Fruit fly (Drosophila melanogaster) whole organism, embryonic: ENCODE results near the gene CG33203.

ENCODE experiments used
- Abd-B ChIP-seq: fragments of 200-800 bp; sonication (Bioruptor generic); optimal IDR thresholded peaks from 2 replicates; lab custom pipeline; 2018; ENCODE audit warnings: missing biosample characterization, mild to moderate bottlenecking, missing genetic modification characterization, moderate library complexity
- Awh ChIP-seq: fragments of 200-800 bp; sonication (Bioruptor generic); IDR thresholded peaks from 2 replicates; pipeline ENCODE4, ENCODE4 v1.3.6; 2022; ENCODE audit warnings: missing biosample characterization, missing genetic modification characterization
- B-H2 ChIP-seq: fragments of 200-800 bp; sonication (Bioruptor generic); optimal IDR thresholded peaks from 2 replicates; lab custom pipeline; 2018; ENCODE audit warnings: missing biosample characterization, mild to moderate bottlenecking, missing genetic modification characterization
- CG10267 ChIP-seq: fragments of 200-800 bp; sonication (Bioruptor generic); optimal IDR thresholded peaks from 2 replicates; lab custom pipeline; 2018; ENCODE audit warnings: missing biosample characterization, mild to moderate bottlenecking, missing genetic modification characterization, moderate library complexity
- CG10366 ChIP-seq: fragments of 200-800 bp; sonication (Bioruptor generic); IDR thresholded peaks from 2 replicates; pipeline ENCODE4 v1.3.6; 2022; ENCODE audit warnings: missing biosample characterization, missing genetic modification characterization
- CG10565 ChIP-seq: fragments of 200-800 bp; sonication (Bioruptor generic); optimal IDR thresholded peaks from 3 replicates; lab custom pipeline; 2016; ENCODE audit warnings: missing biosample characterization, mild to moderate bottlenecking, missing genetic modification characterization
- CG11456 ChIP-seq: fragments of 200-800 bp; sonication (Bioruptor generic); IDR thresholded peaks from 3 replicates; pipeline ENCODE4 v1.3.6; 2022; ENCODE audit warnings: missing biosample characterization, missing genetic modification characterization
- CG11560 ChIP-seq: fragments of 200-800 bp; sonication (Bioruptor generic); IDR thresholded peaks from 3 replicates; pipeline ENCODE4 v1.3.6; 2022; ENCODE audit warnings: missing biosample characterization, missing genetic modification characterization
- CG14710 ChIP-seq: fragments of 200-800 bp; sonication (Bioruptor generic); optimal IDR thresholded peaks from 3 replicates; lab custom pipeline; 2019; ENCODE audit warnings: missing biosample characterization, mild to moderate bottlenecking, missing genetic modification characterization, moderate library complexity
- CG15073 ChIP-seq: fragments of 200-800 bp; sonication (Bioruptor generic); optimal IDR thresholded peaks from 2 replicates; lab custom pipeline; 2016; ENCODE audit warnings: missing biosample characterization, missing genetic modification characterization
- CG1602 ChIP-seq: fragments of 200-800 bp; sonication (Bioruptor generic); optimal IDR thresholded peaks from 3 replicates; lab custom pipeline; 2016; ENCODE audit warnings: missing biosample characterization, missing genetic modification characterization
- CG17568 ChIP-seq: fragments of 200-800 bp; sonication (Bioruptor generic); optimal IDR thresholded peaks from 2 replicates; lab custom pipeline; 2018; ENCODE audit warnings: missing biosample characterization, mild to moderate bottlenecking, missing genetic modification characterization, moderate library complexity
- CG1832 ChIP-seq: fragments of 200-800 bp; sonication (Bioruptor generic); optimal IDR thresholded peaks from 2 replicates; lab custom pipeline; 2017; ENCODE audit warnings: missing biosample characterization, mild to moderate bottlenecking, missing genetic modification characterization, inconsistent platforms
- CG18619 ChIP-seq: fragments of 200-800 bp; sonication (Bioruptor generic); optimal IDR thresholded peaks from 3 replicates; lab custom pipeline; 2017; ENCODE audit warnings: missing biosample characterization, mild to moderate bottlenecking, missing genetic modification characterization
- CG2202 ChIP-seq: fragments of 200-800 bp; sonication (Bioruptor generic); optimal IDR thresholded peaks from 2 replicates; lab custom pipeline; 2018; ENCODE audit warnings: missing biosample characterization, mild to moderate bottlenecking, missing genetic modification characterization
- CG30431 ChIP-seq: fragments of 200-800 bp; sonication (Bioruptor generic); optimal IDR thresholded peaks from 2 replicates; lab custom pipeline; 2017; ENCODE audit warnings: missing biosample characterization, missing genetic modification characterization
- Chrac-16 ChIP-seq: fragments of 200-800 bp; sonication (Bioruptor generic); optimal IDR thresholded peaks from 3 replicates; lab custom pipeline; 2016; ENCODE audit warnings: missing biosample characterization, missing genetic modification characterization
- Dip3 ChIP-seq: fragments of 200-800 bp; sonication (Bioruptor generic); optimal IDR thresholded peaks from 3 replicates; lab custom pipeline; 2016; ENCODE audit warnings: missing biosample characterization, missing genetic modification characterization
- Doc2 ChIP-seq: fragments of 200-800 bp; sonication (Bioruptor generic); IDR thresholded peaks from 2 replicates; pipeline ENCODE4 v1.3.6; 2022; ENCODE audit warnings: missing biosample characterization, missing genetic modification characterization
- E2f1 ChIP-seq: fragments of 200-800 bp; sonication (Bioruptor generic); IDR thresholded peaks from 2 replicates; pipeline ENCODE4 v1.3.6; 2022; ENCODE audit warnings: missing biosample characterization, missing genetic modification characterization
- Gug ChIP-seq: fragments of 200-800 bp; sonication (Bioruptor generic); IDR thresholded peaks from 4 replicates; pipeline ENCODE4 v1.3.6; 2022; ENCODE audit warnings: missing biosample characterization, missing genetic modification characterization
- HLH4C ChIP-seq: fragments of 200-800 bp; sonication (Bioruptor generic); IDR thresholded peaks from 3 replicates; pipeline ENCODE4 v1.3.6; 2022; ENCODE audit warnings: missing biosample characterization, missing genetic modification characterization; ENCODE audit not compliant: partially characterized antibody
- Optix ChIP-seq: fragments of 200-800 bp; sonication (Bioruptor generic); IDR thresholded peaks from 3 replicates; pipeline ENCODE4 v1.3.6; 2022; ENCODE audit warnings: missing biosample characterization, missing genetic modification characterization
- Scr ChIP-seq: fragments of 200-800 bp; sonication (Bioruptor generic); IDR thresholded peaks from 2 replicates; pipeline ENCODE4 v1.3.6; 2022; ENCODE audit warnings: missing biosample characterization, missing genetic modification characterization; ENCODE audit not compliant: partially characterized antibody
- Ssrp ChIP-seq: fragments of 200-800 bp; sonication (Bioruptor generic); optimal IDR thresholded peaks from 2 replicates; lab custom pipeline; 2018; ENCODE audit warnings: missing biosample characterization, mild to moderate bottlenecking, missing genetic modification characterization, moderate library complexity
- Stat92E ChIP-seq, 3 experiments: fragments of >200 bp in 2 of 3; fragments of 200-800 bp in 1 of 3; sonication (Bioruptor generic) in 1 of 3; optimal IDR thresholded peaks; 2 replicates each; lab custom pipeline; 2017 to 2019; ENCODE audit warnings: missing biosample characterization in 3 of 3, missing genetic modification characterization in 3 of 3, mild to moderate bottlenecking in 1 of 3, moderate library complexity in 1 of 3
- YL-1 ChIP-seq: fragments of 200-800 bp; sonication (Bioruptor generic); optimal IDR thresholded peaks from 3 replicates; lab custom pipeline; 2017; ENCODE audit warnings: missing biosample characterization, mild to moderate bottlenecking, missing genetic modification characterization
- ap ChIP-seq: fragments of 200-800 bp; sonication (Bioruptor generic); IDR thresholded peaks from 2 replicates; pipeline ENCODE4 v1.3.6; 2022; ENCODE audit warnings: missing biosample characterization, missing genetic modification characterization
- br ChIP-seq: fragments of >200 bp; optimal IDR thresholded peaks from 2 replicates; lab custom pipeline; 2017
- dati ChIP-seq: fragments of 200-800 bp; sonication (Bioruptor generic); IDR thresholded peaks from 2 replicates; pipeline ENCODE4 v1.3.6; 2022; ENCODE audit warnings: missing biosample characterization, missing genetic modification characterization
- ewg ChIP-seq: fragments of 200-800 bp; sonication (Bioruptor generic); optimal IDR thresholded peaks from 3 replicates; lab custom pipeline; 2017; ENCODE audit warnings: mild to moderate bottlenecking, missing biosample characterization, missing genetic modification reagents, missing genetic modification characterization
- gcm2 ChIP-seq: fragments of 200-800 bp; sonication (Bioruptor generic); optimal IDR thresholded peaks from 2 replicates; lab custom pipeline; 2016; ENCODE audit warnings: missing biosample characterization, missing genetic modification characterization
- gem ChIP-seq: fragments of 200-800 bp; sonication (Bioruptor generic); optimal IDR thresholded peaks from 2 replicates; lab custom pipeline; 2019; ENCODE audit warnings: missing biosample characterization, mild to moderate bottlenecking, missing genetic modification characterization, moderate library complexity
- gfzf ChIP-seq: fragments of 200-800 bp; sonication (Bioruptor generic); optimal IDR thresholded peaks from 2 replicates; lab custom pipeline; 2016; ENCODE audit warnings: missing biosample characterization, mild to moderate bottlenecking, missing genetic modification characterization, moderate library complexity
- grn ChIP-seq: fragments of 200-800 bp; sonication (Bioruptor generic); optimal IDR thresholded peaks from 3 replicates; lab custom pipeline; 2017; ENCODE audit warnings: missing biosample characterization, missing genetic modification characterization
- insv ChIP-seq, 2 experiments: fragments of 200-800 bp; sonication (Bioruptor generic); optimal IDR thresholded peaks; 3 replicates each; lab custom pipeline; 2016 to 2018; ENCODE audit warnings: missing biosample characterization in 2 of 2, missing genetic modification characterization in 2 of 2
- jigr1 ChIP-seq: fragments of 200-800 bp; sonication (Bioruptor generic); IDR thresholded peaks from 3 replicates; pipeline ENCODE4 v1.3.6; 2022; ENCODE audit warnings: missing biosample characterization, missing genetic modification characterization
- jing ChIP-seq: fragments of 200-800 bp; sonication (Bioruptor generic); optimal IDR thresholded peaks from 2 replicates; lab custom pipeline; 2018; ENCODE audit warnings: missing biosample characterization, mild to moderate bottlenecking, missing genetic modification characterization
- kah ChIP-seq: fragments of 200-800 bp; sonication (Bioruptor generic); optimal IDR thresholded peaks from 2 replicates; lab custom pipeline; 2018; ENCODE audit warnings: missing biosample characterization, mild to moderate bottlenecking, missing genetic modification characterization
- knrl ChIP-seq: fragments of 200-800 bp; sonication (Bioruptor generic); IDR thresholded peaks from 3 replicates; pipeline ENCODE4 v1.3.6; 2022; ENCODE audit warnings: missing biosample characterization, missing genetic modification characterization; ENCODE audit not compliant: partially characterized antibody
- lilli ChIP-seq: fragments of 200-800 bp; sonication (Bioruptor generic); optimal IDR thresholded peaks from 3 replicates; lab custom pipeline; 2016; ENCODE audit warnings: missing biosample characterization, missing genetic modification characterization
- nmo ChIP-seq: fragments of 200-800 bp; sonication (Bioruptor generic); optimal IDR thresholded peaks from 2 replicates; lab custom pipeline; 2018; ENCODE audit warnings: missing biosample characterization, mild to moderate bottlenecking, missing genetic modification characterization, moderate library complexity
- org-1 ChIP-seq: fragments of 200-800 bp; sonication (Bioruptor generic); optimal IDR thresholded peaks from 2 replicates; lab custom pipeline; 2017; ENCODE audit warnings: missing biosample characterization, missing genetic modification characterization
- phol ChIP-seq: fragments of 200-800 bp; sonication (Bioruptor generic); optimal IDR thresholded peaks from 3 replicates; lab custom pipeline; 2018; ENCODE audit warnings: missing biosample characterization, mild to moderate bottlenecking, missing genetic modification characterization, moderate library complexity
- row ChIP-seq: fragments of 200-800 bp; sonication (Bioruptor generic); IDR thresholded peaks from 3 replicates; pipeline ENCODE4 v1.3.6; 2022; ENCODE audit warnings: missing biosample characterization, missing genetic modification characterization
- shn ChIP-seq: fragments of 200-800 bp; sonication (Bioruptor generic); optimal IDR thresholded peaks from 3 replicates; lab custom pipeline; 2016; ENCODE audit warnings: missing biosample characterization, missing genetic modification characterization
- sisA ChIP-seq: fragments of 200-800 bp; sonication (Bioruptor generic); IDR thresholded peaks from 2 replicates; pipeline ENCODE4 v1.3.6; 2022; ENCODE audit warnings: missing biosample characterization, missing genetic modification characterization
- tgo ChIP-seq: fragments of 200-800 bp; sonication (Bioruptor generic); IDR thresholded peaks from 3 replicates; pipeline ENCODE4 v1.3.6; 2022; ENCODE audit warnings: missing biosample characterization, missing genetic modification characterization
- tio ChIP-seq: fragments of 200-800 bp; sonication (Bioruptor generic); optimal IDR thresholded peaks from 2 replicates; lab custom pipeline; 2017; ENCODE audit warnings: missing biosample characterization, missing genetic modification characterization, inconsistent platforms
- tna ChIP-seq: fragments of 200-800 bp; sonication (Bioruptor generic); IDR thresholded peaks from 2 replicates; pipeline ENCODE4 v1.3.6; 2022; ENCODE audit warnings: missing biosample characterization, missing genetic modification characterization; ENCODE audit not compliant: partially characterized antibody
- vfl ChIP-seq: fragments of 200-800 bp; sonication (Bioruptor generic); optimal IDR thresholded peaks from 2 replicates; lab custom pipeline; 2016; ENCODE audit warnings: missing biosample characterization, missing genetic modification characterization

Gene CG33203

dm6 chr3R:28911758-28912157 lies 24.2 kb upstream of the CG33203 start (continued):
- TF ChIP-seq ewg (GFP tag; lab: Kevin White, UChicago) = peak; percentile 60
- peak; percentile 63 for TF ChIP-seq CG30431 (GFP tag; lab: Kevin White, UChicago)
- no peak for TF ChIP-seq gfzf (GFP tag; lab: Kevin White, UChicago)
- TF ChIP-seq Chrac-16 = peak; percentile 63
- no peak for TF ChIP-seq B-H2 (GFP tag; lab: Kevin White, UChicago)
- TF ChIP-seq sisA (GFP tag; lab: Robert Waterston, UW) = peak; percentile 79
- TF ChIP-seq CG1602 (GFP tag; lab: Kevin White, UChicago) = peak; percentile 60
- no peak for TF ChIP-seq insv (GFP tag; optimal IDR thresholded peaks at IDR 0.05; lab: Kevin White, UChicago)
- TF ChIP-seq Optix (GFP tag; lab: Robert Waterston, UW) = peak; percentile 78
- TF ChIP-seq knrl (GFP tag; lab: Robert Waterston, UW) = no peak
- TF ChIP-seq Scr = no peak
- peak; percentile 56 for TF ChIP-seq CG18619 (GFP tag; lab: Kevin White, UChicago)
- TF ChIP-seq grn (GFP tag; lab: Kevin White, UChicago) = no peak
- TF ChIP-seq CG17568 (GFP tag; lab: Kevin White, UChicago) = no peak
- TF ChIP-seq Awh (GFP tag; lab: Robert Waterston, UW) = peak; percentile 78; the same call in 1 of the 2 replicates
- peak; percentile 83 for TF ChIP-seq Gug (GFP tag; lab: Robert Waterston, UW)
- peak; percentile 80 for TF ChIP-seq ap (GFP tag; lab: Robert Waterston, UW)
- TF ChIP-seq CG2202 (tag; lab: Kevin White, UChicago) = peak; percentile 41
- peak; percentile 84 for TF ChIP-seq tgo (GFP tag; lab: Robert Waterston, UW)
- TF ChIP-seq gem = peak; percentile 84
- peak; percentile 58 for TF ChIP-seq shn
- peak; percentile 36 for TF ChIP-seq gcm2 (GFP tag; lab: Kevin White, UChicago)
- TF ChIP-seq HLH4C (GFP tag; lab: Robert Waterston, UW) = peak; percentile 51; the same call in 1 of the 3 replicates
- no peak for TF ChIP-seq YL-1 (GFP tag; lab: Kevin White, UChicago)
- peak; percentile 84 for TF ChIP-seq CG11456 (GFP tag; lab: Robert Waterston, UW)
- TF ChIP-seq CG10267 (tag; lab: Kevin White, UChicago) = peak; percentile 54
- TF ChIP-seq org-1 (GFP tag; lab: Kevin White, UChicago) = peak; percentile 61
- TF ChIP-seq Ssrp = peak; percentile 71
- peak; percentile 82 for TF ChIP-seq E2f1
- TF ChIP-seq kah (GFP tag; lab: Kevin White, UChicago) = peak; percentile 20
- no peak for TF ChIP-seq CG15073 (GFP tag; lab: Kevin White, UChicago)
- TF ChIP-seq CG10565 (GFP tag; lab: Kevin White, UChicago) = no peak
- TF ChIP-seq CG1832 = no peak
- peak; percentile 61 for TF ChIP-seq vfl
- TF ChIP-seq jing (GFP tag; lab: Kevin White, UChicago) = peak; percentile 70
- TF ChIP-seq jigr1 (GFP tag; lab: Robert Waterston, UW) = peak; percentile 36; the same call in 1 of the 3 replicates
- TF ChIP-seq Stat92E (GFP tag; optimal IDR thresholded peaks at IDR 0.05; lab: Kevin White, UChicago) = no peak
- TF ChIP-seq lilli (GFP tag; lab: Kevin White, UChicago) = peak; percentile 78
- TF ChIP-seq tio (GFP tag; lab: Kevin White, UChicago) = no peak
- TF ChIP-seq row (GFP tag; lab: Robert Waterston, UW) = peak; percentile 87
- TF ChIP-seq tna (GFP tag; lab: Robert Waterston, UW) = no peak
- no peak for TF ChIP-seq Doc2 (GFP tag; lab: Robert Waterston, UW)
- TF ChIP-seq Dip3 (GFP tag; lab: Kevin White, UChicago) = peak; percentile 63
- peak; percentile 54; the same call in 2 of the 3 replicates for TF ChIP-seq CG11560 (tag; lab: Robert Waterston, UW)
- TF ChIP-seq br (lab: Kevin White, UChicago) = no peak
- TF ChIP-seq CG10366 (GFP tag; lab: Robert Waterston, UW) = peak; percentile 86
- TF ChIP-seq phol (tag; lab: Kevin White, UChicago) = no peak
- peak; percentile 69 for TF ChIP-seq dati (GFP tag; lab: Robert Waterston, UW)
- TF ChIP-seq nmo (GFP tag; lab: Kevin White, UChicago) = peak; percentile 83
- TF ChIP-seq Abd-B (GFP tag; lab: Kevin White, UChicago) = peak; percentile 39
- peak; percentile 15 for TF ChIP-seq CG14710 (tag; lab: Kevin White, UChicago)
